Worm (Caenorhabditis elegans): ENCODE data around the gene C34C6.10.

DNA sequence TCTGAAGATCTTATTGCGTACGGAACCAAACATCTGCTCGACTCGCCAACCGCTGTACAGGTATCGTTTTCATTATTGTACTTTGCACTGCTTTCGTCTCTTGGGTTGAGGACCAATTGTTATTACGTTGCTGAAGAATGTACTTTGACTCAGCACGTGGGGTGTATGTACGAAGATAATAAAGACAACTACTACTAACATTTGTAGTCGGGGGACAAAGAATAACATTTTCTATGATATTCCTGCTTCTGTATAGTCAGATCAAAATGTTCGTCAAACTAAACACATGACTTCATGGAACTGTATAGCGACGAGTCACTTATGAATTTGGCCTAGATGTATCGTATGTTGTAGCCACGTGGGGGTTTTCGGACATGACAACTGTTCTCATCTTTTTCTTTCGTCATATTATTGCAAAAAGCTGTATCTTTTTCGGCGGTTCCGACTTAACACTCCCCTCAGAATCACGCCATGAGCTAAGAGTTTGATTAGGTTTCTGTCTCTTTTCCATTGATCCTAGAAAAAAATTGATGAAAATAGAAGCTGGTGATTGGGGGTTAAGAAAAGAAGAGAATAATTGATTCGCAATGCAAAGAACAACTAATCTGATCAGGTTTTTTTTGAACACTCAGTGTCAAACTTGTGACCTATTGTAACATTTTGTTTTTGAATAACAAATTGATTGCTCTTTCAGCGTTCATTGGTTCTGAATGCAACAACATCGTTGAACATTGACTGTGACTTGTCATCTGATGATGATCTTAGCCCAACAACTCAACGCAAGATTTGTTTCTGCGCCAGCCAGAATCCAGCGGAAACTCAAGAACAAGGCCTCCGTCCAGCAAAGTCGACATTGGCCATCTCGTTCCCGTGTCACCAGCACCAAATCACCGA, 49.1 kb upstream of the C34C6.10 start:
- TF ChIP-seq nhr-28 (tag; optimal IDR thresholded peaks at IDR 0.05) (no peak), ztf-11 (tag; optimal IDR thresholded peaks at IDR 0.05) (no peak), pha-4 (tag; optimal IDR thresholded peaks at IDR 0.05) (no peak), ceh-39 (tag; optimal IDR thresholded peaks at IDR 0.05) (no peak), elt-3 (tag; optimal IDR thresholded peaks at IDR 0.05) (no peak), ceh-43 (GFP tag; optimal IDR thresholded peaks at IDR 0.05) (no peak), unc-62 (GFP tag; optimal IDR thresholded peaks at IDR 0.05) (no peak), ceh-83 (GFP tag; optimal IDR thresholded peaks at IDR 0.05) (no peak)
